Worm (Caenorhabditis elegans): Measurements from ENCODE around the gene acly-1.

DNA sequence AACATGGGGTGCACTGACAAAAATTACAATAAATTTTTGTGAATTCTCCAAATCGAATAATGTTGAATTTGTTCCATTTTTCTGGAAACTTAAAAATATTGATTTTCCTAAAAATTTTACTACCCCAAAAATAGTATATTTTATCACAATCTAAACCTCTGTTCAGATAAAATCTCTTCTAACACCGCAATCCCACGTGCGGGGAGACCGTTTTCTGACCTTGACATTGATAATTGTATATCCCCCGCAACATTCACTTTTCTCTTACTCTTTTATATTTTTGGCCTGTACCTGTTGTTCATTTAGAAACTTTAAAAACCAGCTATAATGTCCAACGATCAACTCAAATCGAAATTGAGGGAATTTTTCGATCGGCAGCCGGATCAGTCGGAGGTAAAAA is 20.5 kb upstream of the acly-1 start, which contains the start of gene D1005.2:
- TF ChIP-seq fkh-10 (GFP tag; optimal IDR thresholded peaks at IDR 0.05) (no peak), ceh-31 (tag; optimal IDR thresholded peaks at IDR 0.05) (no peak), ceh-45 (GFP tag; IDR thresholded peaks at IDR 0.05) (no peak), pros-1 (tag; optimal IDR thresholded peaks at IDR 0.05) (no peak)
